Worm (Caenorhabditis elegans): ENCODE results near the gene str-23.
"Not testable (repeated sequence)": the region's sequence is repeated elsewhere in the genome, so short reads cannot be mapped to it uniquely, and the experiment has no call there.

str-23 gene

DNA sequence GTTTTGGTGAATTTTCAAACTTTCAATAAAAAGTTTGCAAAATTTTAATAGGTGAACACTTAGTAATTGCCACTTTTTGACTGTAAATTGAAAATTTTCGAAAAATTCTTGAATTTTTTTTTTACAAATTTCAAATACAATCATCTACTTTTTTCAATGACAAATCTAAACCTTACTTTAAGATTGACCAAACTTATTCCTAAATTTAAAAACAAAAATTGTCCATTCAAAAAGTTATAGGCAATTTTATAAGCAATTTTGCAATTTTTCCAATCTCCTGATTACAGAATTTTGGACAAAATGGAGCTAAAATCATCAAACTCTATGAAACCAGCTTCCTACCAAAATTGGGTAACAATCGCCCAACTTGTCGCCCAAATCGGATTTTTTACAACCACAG is at the start of gene str-23:
TSS of gene str-23 (plus strand) at position 301 of the 400 bp plus-strand sequence.
- no peak for TF ChIP-seq him-1 (tag; optimal IDR thresholded peaks at IDR 0.05)
- TF ChIP-seq dao-5 (tag; optimal IDR thresholded peaks at IDR 0.05) = no peak
- no peak for TF ChIP-seq W03F9.2 (tag; optimal IDR thresholded peaks at IDR 0.05)

DNA sequence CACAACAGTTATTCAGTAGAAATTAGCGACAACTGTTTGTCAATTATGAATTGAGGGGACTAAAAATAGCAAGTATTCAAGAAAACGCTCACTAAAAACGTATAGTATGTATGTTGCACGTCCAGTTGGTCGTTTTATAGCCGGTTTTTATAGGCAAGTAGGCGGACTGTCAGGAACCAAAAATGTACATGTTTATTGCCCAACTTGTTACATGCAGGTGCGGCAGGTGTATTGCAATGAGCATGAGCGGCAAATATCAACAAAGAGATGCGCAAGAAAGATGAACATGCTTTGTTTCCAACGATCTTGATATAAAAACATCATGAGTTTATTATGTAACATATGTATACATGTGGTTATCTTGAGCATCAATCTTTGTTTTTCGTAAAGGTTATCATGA is 44.9 kb upstream of the str-23 start, which contains the start of gene B0391.14:
TSS of gene B0391.14 (minus strand) at position 101 of the 400 bp plus-strand sequence.
- not testable (repeated sequence) for TF ChIP-seq him-1, W03F9.2, dao-5 (tag; optimal IDR thresholded peaks at IDR 0.05)

DNA sequence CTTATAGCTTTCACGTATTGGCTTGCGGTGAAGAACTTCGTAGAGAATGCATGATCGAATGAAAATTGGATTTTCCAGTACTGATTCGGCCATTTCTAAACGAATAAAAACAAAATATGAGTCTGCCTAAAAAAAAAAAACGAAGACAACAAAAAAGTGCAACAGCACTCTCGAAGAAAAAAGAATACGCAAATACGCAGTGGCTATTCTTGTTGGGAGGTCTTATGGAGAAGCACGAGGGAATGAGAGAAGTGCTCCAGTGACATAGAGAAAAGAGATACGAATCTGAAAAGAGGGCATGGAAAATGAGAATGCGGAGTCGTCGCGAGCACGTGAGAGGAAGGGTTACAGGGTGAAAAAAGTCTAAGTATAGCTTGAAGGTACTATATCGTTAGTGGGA is 42.4 kb upstream of the str-23 start, which contains the start of gene fbxa-152:
TSS of gene fbxa-152 (minus strand) at position 101 of the 400 bp plus-strand sequence.
- TF ChIP-seq him-1 (tag; optimal IDR thresholded peaks at IDR 0.05) = no peak
- no peak for TF ChIP-seq dao-5 (tag; optimal IDR thresholded peaks at IDR 0.05)
- TF ChIP-seq W03F9.2 (tag; optimal IDR thresholded peaks at IDR 0.05) = no peak

DNA sequence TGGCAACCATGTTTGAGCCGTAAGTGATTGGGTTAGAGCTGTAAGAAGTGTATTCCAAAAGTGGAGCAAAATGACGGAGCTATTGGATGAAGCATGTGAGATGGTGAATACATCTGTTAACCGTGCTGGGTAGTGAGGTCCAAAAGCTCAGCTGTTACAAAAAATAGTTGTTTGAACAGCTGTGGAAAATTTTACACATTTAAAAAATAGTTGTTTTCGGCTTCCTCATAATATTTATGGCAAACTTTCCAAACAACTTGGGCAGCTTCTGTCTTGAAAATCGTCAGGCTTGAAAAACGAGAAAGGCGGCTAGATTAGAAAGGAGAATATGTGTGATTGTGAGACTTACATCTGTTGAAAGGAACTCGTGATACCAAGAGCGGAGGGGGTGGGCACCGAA is 39.6 kb upstream of the str-23 start, which contains the start of gene fbxa-154:
TSS of gene fbxa-154 (minus strand) at position 101 of the 400 bp plus-strand sequence.
- TF ChIP-seq dao-5 (tag; optimal IDR thresholded peaks at IDR 0.05) (no peak), W03F9.2 (tag; optimal IDR thresholded peaks at IDR 0.05) (no peak), him-1 (tag; optimal IDR thresholded peaks at IDR 0.05) (no peak)

DNA sequence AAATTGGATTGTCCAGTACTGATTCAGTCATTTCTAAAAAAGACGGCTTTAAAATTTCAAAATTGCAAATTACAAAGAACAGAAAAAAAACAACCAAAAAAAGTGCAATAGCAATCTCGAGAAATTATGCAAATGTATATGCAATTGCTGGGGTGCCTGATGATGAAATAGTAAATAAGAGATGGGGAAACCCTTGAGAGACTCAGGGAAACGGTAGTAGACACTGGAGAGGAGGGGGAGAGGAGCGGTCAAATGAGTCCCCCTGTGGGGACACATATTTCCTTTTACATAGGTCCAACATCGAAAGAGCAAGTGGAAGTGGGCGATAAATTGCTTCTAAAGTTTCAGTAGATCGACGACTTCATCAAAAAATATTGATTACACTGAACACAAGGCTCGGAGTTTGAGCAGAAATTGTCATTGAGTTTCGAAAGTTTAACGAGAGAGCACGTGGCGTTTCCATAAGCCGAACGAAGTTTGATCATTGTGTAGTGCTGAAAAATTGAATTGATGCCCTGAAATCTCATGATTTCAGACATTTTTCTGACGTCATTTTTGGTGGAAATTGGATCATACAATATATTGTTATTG is 34.2 kb upstream of the str-23 start, which contains the start of the genes fbxa-153 and str-12:
TSS of gene fbxa-153 (minus strand) at position 35 of the 591 bp plus-strand sequence.
TSS of gene str-12 (plus strand) at position 541 of the 591 bp plus-strand sequence.
- TF ChIP-seq him-1 (tag; optimal IDR thresholded peaks at IDR 0.05) (no peak), W03F9.2 (tag; optimal IDR thresholded peaks at IDR 0.05) (no peak), dao-5 (tag; optimal IDR thresholded peaks at IDR 0.05) (no peak)

- TF ChIP-seq dao-5 (tag; optimal IDR thresholded peaks at IDR 0.05) (no peak), W03F9.2 (tag; optimal IDR thresholded peaks at IDR 0.05) (no peak), him-1 (tag; optimal IDR thresholded peaks at IDR 0.05) (no peak)
Measured at ce11 chrV:15612886-15613285, 31.8 kb upstream of the str-23 start, which contains the start of gene str-263. Gene str-263, plus strand, starts transcription at chrV:15613186.

DNA sequence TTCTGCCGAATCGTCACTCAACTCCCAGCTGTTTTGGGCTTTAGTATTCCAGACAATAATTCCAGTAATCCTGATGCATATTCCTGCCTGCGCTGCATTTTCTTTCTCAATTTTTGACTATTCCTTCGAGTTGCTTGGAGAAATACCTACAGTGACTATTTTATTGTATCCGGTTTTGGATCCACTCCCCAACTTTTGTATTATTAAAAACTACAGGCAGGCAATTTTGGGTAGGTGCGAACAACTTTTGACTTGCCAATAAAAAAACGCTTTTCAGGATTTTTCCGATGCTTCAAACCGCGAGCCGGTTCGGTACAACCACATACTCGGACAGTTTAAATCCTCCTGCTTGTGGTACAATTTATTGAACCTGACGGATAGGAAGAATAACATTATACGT is 30.1 kb upstream of the str-23 start:
- TF ChIP-seq W03F9.2 (tag; optimal IDR thresholded peaks at IDR 0.05) = no peak
- TF ChIP-seq dao-5 (tag; optimal IDR thresholded peaks at IDR 0.05) = no peak
- TF ChIP-seq him-1 (tag; optimal IDR thresholded peaks at IDR 0.05) = no peak

DNA sequence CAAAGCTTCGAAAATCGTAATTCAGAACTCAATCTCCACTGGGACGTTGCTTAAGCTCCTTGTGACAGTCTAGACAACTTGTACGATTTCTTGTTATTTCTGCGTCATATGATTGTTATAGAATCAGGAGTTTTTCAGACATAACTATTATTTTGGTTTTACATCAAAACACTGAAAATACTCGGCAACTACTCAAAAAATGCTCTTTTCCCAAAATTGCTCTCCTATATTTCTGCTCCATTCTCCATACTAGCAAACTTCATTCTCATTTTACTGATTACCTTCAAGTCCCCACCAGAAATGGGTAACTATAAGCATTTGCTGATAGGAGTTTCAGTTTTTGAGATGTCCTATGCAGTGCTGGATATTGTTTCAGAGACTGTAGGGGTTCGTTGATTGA is 23.2 kb upstream of the str-23 start, which contains the start of gene C55A1.1:
TSS of gene C55A1.1 (plus strand) at position 301 of the 400 bp plus-strand sequence.
- TF ChIP-seq dao-5 (tag; optimal IDR thresholded peaks at IDR 0.05) (no peak), W03F9.2 (tag; optimal IDR thresholded peaks at IDR 0.05) (no peak), him-1 (tag; optimal IDR thresholded peaks at IDR 0.05) (no peak)

DNA sequence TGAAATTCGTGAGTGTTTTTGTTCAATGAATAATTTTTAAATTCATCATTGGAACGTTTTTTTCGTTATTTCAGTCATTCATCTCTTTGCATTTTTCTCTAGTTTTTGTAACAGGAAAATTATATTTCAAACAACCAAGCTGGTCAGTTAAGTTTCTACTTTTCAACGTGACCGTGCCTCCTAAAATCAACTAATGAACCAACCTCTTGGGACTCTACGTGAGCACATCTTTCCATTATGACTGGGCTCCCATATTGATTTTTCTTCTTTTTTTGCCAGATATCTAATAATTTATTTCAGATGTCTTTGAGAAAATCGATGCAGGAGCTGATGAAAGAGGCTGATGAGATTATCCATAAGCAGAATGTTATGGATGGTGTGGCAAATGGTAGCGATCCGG is 19.1 kb upstream of the str-23 start, which contains the start of gene C55A1.11:
TSS of gene C55A1.11 (plus strand) at position 301 of the 400 bp plus-strand sequence.
- TF ChIP-seq dao-5 (tag; optimal IDR thresholded peaks at IDR 0.05) = no peak
- no peak for TF ChIP-seq him-1 (tag; optimal IDR thresholded peaks at IDR 0.05)
- TF ChIP-seq W03F9.2 (tag; optimal IDR thresholded peaks at IDR 0.05) = no peak

- TF ChIP-seq dao-5 (tag; optimal IDR thresholded peaks at IDR 0.05) = no peak
Measured at ce11 chrV:15629543-15629942, 15.1 kb upstream of the str-23 start, which contains the start of gene str-248. Gene str-248, minus strand, starts transcription at chrV:15629643.

- TF ChIP-seq W03F9.2 (tag; optimal IDR thresholded peaks at IDR 0.05) = no peak
- no peak for TF ChIP-seq dao-5 (tag; optimal IDR thresholded peaks at IDR 0.05)
- TF ChIP-seq him-1 (tag; optimal IDR thresholded peaks at IDR 0.05) = no peak
Measured at ce11 chrV:15638853-15639252, 5.8 kb upstream of the str-23 start, which contains the start of gene srz-44. Gene srz-44, minus strand, starts transcription at chrV:15638953.

DNA sequence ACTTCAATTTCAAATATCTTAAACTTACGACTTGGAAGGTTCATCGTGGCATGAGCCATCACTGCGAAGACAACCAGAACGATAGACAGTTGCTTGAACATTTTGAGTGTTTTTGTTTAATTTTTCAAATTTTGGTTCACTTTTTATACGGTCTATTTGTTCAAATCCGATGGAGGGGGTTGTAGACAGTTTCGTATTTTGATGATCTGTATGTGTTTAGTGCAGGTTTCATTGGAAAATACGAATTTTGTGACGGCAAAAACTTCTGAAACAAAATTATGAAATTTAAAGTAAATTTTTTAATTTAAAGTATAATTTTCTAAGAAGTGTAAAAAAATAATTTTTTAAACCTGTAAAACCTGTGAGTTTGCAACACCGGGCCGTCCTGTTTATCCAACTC is 1.5 kb upstream of the str-23 start, which contains the start of gene C55A1.4:
TSS of gene C55A1.4 (minus strand) at position 101 of the 400 bp plus-strand sequence.
- not testable (repeated sequence) for TF ChIP-seq him-1, dao-5, W03F9.2 (tag; optimal IDR thresholded peaks at IDR 0.05)

ce11 chrV:15647536-15648085 is 2.9 kb downstream of the str-23 start, which contains the start of the genes C55A1.7 and C55A1.6:
Gene C55A1.7, minus strand, starts transcription at chrV:15647636.
Gene C55A1.6, plus strand, starts transcription at chrV:15648035.
- not testable (repeated sequence) for TF ChIP-seq dao-5, W03F9.2, him-1 (tag; optimal IDR thresholded peaks at IDR 0.05)

ce11 chrV:15650167-15650566 is 5.5 kb downstream of the str-23 start, which contains the start of gene sru-42:
Gene sru-42, plus strand, starts transcription at chrV:15650467.
- TF ChIP-seq W03F9.2 (tag; optimal IDR thresholded peaks at IDR 0.05) (no peak), dao-5 (tag; optimal IDR thresholded peaks at IDR 0.05) (no peak), him-1 (tag; optimal IDR thresholded peaks at IDR 0.05) (no peak)
